Fruit fly (Drosophila melanogaster) whole organism, embryonic: Measurements from ENCODE around the gene CG12010.

Experiments
- CG1603 ChIP-seq: fragments of 200-800 bp; sonication (Bioruptor generic); optimal IDR thresholded peaks from 2 replicates; lab custom pipeline; 2019; ENCODE audit warnings: missing biosample characterization, mild to moderate bottlenecking, missing genetic modification characterization, moderate library complexity
- Hmr ChIP-seq: fragments of 200-800 bp; sonication (Bioruptor generic); optimal IDR thresholded peaks from 3 replicates; lab custom pipeline; 2017; ENCODE audit warnings: mild to moderate bottlenecking, missing biosample characterization, missing genetic modification reagents, missing genetic modification characterization
- sug ChIP-seq: fragments of 200-800 bp; optimal IDR thresholded peaks from 2 replicates; lab custom pipeline; 2019; ENCODE audit warnings: missing biosample characterization, mild to moderate bottlenecking, missing genetic modification characterization, moderate library complexity

dm6 chr3L:3376551-3376950 lies 2.5 kb downstream of the CG12010 start, which contains the start of gene CG12012:
- TF ChIP-seq CG1603 (tag; lab: Kevin White, UChicago) (no peak), sug (no peak), Hmr (no peak)
